Worm (Caenorhabditis elegans) whole organism, L3 larva: Measurements from ENCODE around the gene srt-45.

Experiments
- R02D3.7 ChIP-seq: fragments of 150-350 bp; optimal IDR thresholded peaks from 2 replicates; lab custom pipeline; 2014; ENCODE audit warnings: missing biosample characterization, missing genetic modification characterization
- ZK546.5 ChIP-seq: sonication (generic microtip); optimal IDR thresholded peaks from 2 replicates; lab custom pipeline; 2017; ENCODE audit warnings: missing biosample characterization, missing genetic modification characterization
- aly-2 ChIP-seq: fragments of 150-350 bp; optimal IDR thresholded peaks from 2 replicates; lab custom pipeline; 2014; ENCODE audit warnings: missing biosample characterization, missing genetic modification characterization
- ama-1 ChIP-seq: fragments of 150-350 bp; optimal IDR thresholded peaks from 2 replicates; lab custom pipeline; 2018
- ceh-16 ChIP-seq: sonication (generic microtip); optimal IDR thresholded peaks from 2 replicates; lab custom pipeline; 2017; ENCODE audit warnings: missing biosample characterization, missing genetic modification characterization
- ceh-28 ChIP-seq: fragments of 150-350 bp; optimal IDR thresholded peaks from 2 replicates; lab custom pipeline; 2014; ENCODE audit warnings: missing biosample characterization, missing genetic modification reagents, missing genetic modification characterization
- ceh-82 ChIP-seq: fragments of 150-350 bp; optimal IDR thresholded peaks from 2 replicates; lab custom pipeline; 2014; ENCODE audit warnings: missing biosample characterization, missing genetic modification characterization
- ceh-9 ChIP-seq: sonication (generic microtip); optimal IDR thresholded peaks from 2 replicates; lab custom pipeline; 2018; ENCODE audit warnings: missing biosample characterization, missing genetic modification characterization
- daf-12 ChIP-seq: fragments of 150-350 bp; optimal IDR thresholded peaks from 2 replicates; lab custom pipeline; 2014; ENCODE audit warnings: missing biosample characterization, missing genetic modification reagents, missing genetic modification characterization
- egl-27 ChIP-seq: sonication (generic microtip); optimal IDR thresholded peaks from 4 replicates; lab custom pipeline; 2017; ENCODE audit warnings: missing biosample characterization, missing genetic modification reagents, missing genetic modification characterization
- elt-1 ChIP-seq: fragments of 150-350 bp; optimal IDR thresholded peaks from 2 replicates; lab custom pipeline; 2014; ENCODE audit warnings: missing biosample characterization, missing genetic modification characterization
- elt-2 ChIP-seq: sonication (generic microtip); optimal IDR thresholded peaks from 2 replicates; lab custom pipeline; 2016; ENCODE audit warnings: missing genetic modification reagents, mild to moderate bottlenecking, missing genetic modification characterization, missing compliant biosample characterization
- eor-1 ChIP-seq, 2 experiments: fragments of 150-350 bp; optimal IDR thresholded peaks; 2 replicates each; lab custom pipeline; 2014 to 2018; ENCODE audit warnings: missing biosample characterization in 2 of 2, missing genetic modification characterization in 2 of 2
- hmg-11 ChIP-seq: sonication (generic microtip); optimal IDR thresholded peaks from 2 replicates; lab custom pipeline; 2016; ENCODE audit warnings: missing genetic modification characterization, missing compliant biosample characterization
- jun-1 ChIP-seq: fragments of 150-350 bp; optimal IDR thresholded peaks from 2 replicates; lab custom pipeline; 2014; ENCODE audit warnings: missing biosample characterization, missing genetic modification reagents, missing genetic modification characterization
- lin-39 ChIP-seq: fragments of 150-350 bp; optimal IDR thresholded peaks from 2 replicates; lab custom pipeline; 2018; ENCODE audit warnings: missing biosample characterization, missing genetic modification reagents, missing genetic modification characterization
- mdl-1 ChIP-seq: fragments of 150-350 bp; optimal IDR thresholded peaks from 2 replicates; lab custom pipeline; 2014; ENCODE audit warnings: missing biosample characterization, missing genetic modification characterization
- mml-1 ChIP-seq: fragments of 150-350 bp; sonication (generic microtip); optimal IDR thresholded peaks from 3 replicates; lab custom pipeline; 2014; ENCODE audit warnings: missing biosample characterization, missing genetic modification characterization
- nhr-11 ChIP-seq: fragments of 150-350 bp; optimal IDR thresholded peaks from 2 replicates; lab custom pipeline; 2014; ENCODE audit warnings: missing biosample characterization, missing genetic modification characterization
- nhr-12 ChIP-seq: fragments of 150-350 bp; optimal IDR thresholded peaks from 2 replicates; lab custom pipeline; 2014; ENCODE audit warnings: missing biosample characterization, missing genetic modification characterization
- nhr-237 ChIP-seq: fragments of 150-350 bp; optimal IDR thresholded peaks from 2 replicates; lab custom pipeline; 2014; ENCODE audit warnings: missing biosample characterization, missing genetic modification characterization
- nhr-25 ChIP-seq: sonication (generic microtip); optimal IDR thresholded peaks from 2 replicates; lab custom pipeline; 2017; ENCODE audit warnings: missing biosample characterization, missing genetic modification characterization
- nhr-28 ChIP-seq: fragments of 150-350 bp; optimal IDR thresholded peaks from 2 replicates; lab custom pipeline; 2014; ENCODE audit warnings: missing biosample characterization, missing genetic modification characterization
- nhr-43 ChIP-seq: sonication (generic microtip); optimal IDR thresholded peaks from 2 replicates; lab custom pipeline; 2016; ENCODE audit warnings: mild to moderate bottlenecking, missing genetic modification characterization, missing compliant biosample characterization; ENCODE audit not compliant: poor library complexity, severe bottlenecking
- nhr-67 ChIP-seq: fragments of 150-350 bp; optimal IDR thresholded peaks from 2 replicates; lab custom pipeline; 2014; ENCODE audit warnings: missing biosample characterization, missing genetic modification characterization
- nhr-76 ChIP-seq: fragments of 150-350 bp; sonication (generic microtip); optimal IDR thresholded peaks from 5 replicates; lab custom pipeline; 2014; ENCODE audit warnings: missing biosample characterization, missing genetic modification characterization
- nhr-77 ChIP-seq: fragments of 150-350 bp; optimal IDR thresholded peaks from 2 replicates; lab custom pipeline; 2014; ENCODE audit warnings: missing biosample characterization, missing genetic modification characterization
- pha-4 ChIP-seq: fragments of 150-350 bp; optimal IDR thresholded peaks from 2 replicates; lab custom pipeline; 2014; ENCODE audit warnings: missing biosample characterization, missing genetic modification reagents, missing genetic modification characterization
- pqm-1 ChIP-seq: fragments of 150-350 bp; optimal IDR thresholded peaks from 2 replicates; lab custom pipeline; 2017; ENCODE audit warnings: missing biosample characterization, missing genetic modification characterization, inconsistent platforms
- sea-2 ChIP-seq: fragments of 150-350 bp; sonication (generic microtip); optimal IDR thresholded peaks from 4 replicates; lab custom pipeline; 2014; ENCODE audit warnings: missing biosample characterization, missing genetic modification reagents, missing genetic modification characterization
- skn-1 ChIP-seq: fragments of 150-350 bp; optimal IDR thresholded peaks from 2 replicates; lab custom pipeline; 2014; ENCODE audit warnings: missing biosample characterization, missing genetic modification characterization
- tbx-2 ChIP-seq: sonication (generic microtip); optimal IDR thresholded peaks from 2 replicates; lab custom pipeline; 2016; ENCODE audit warnings: mild to moderate bottlenecking, missing genetic modification characterization, missing compliant biosample characterization
- unc-62 ChIP-seq: fragments of 150-350 bp; sonication (generic microtip); optimal IDR thresholded peaks from 4 replicates; lab custom pipeline; 2014; ENCODE audit warnings: missing biosample characterization, missing genetic modification reagents, missing genetic modification characterization
- ztf-11 ChIP-seq: fragments of 150-350 bp; optimal IDR thresholded peaks from 2 replicates; lab custom pipeline; 2014; ENCODE audit warnings: missing biosample characterization, missing genetic modification characterization

srt-45 gene

ce11 chrV:19743794-19744193 lies 40.1 kb upstream of the srt-45 start:
- no peak for TF ChIP-seq jun-1 (tag; lab: Kevin White, UChicago)
- TF ChIP-seq lin-39: no peak
- TF ChIP-seq ama-1 (lab: Kevin White, UChicago): no peak
- TF ChIP-seq nhr-12 (tag; lab: Kevin White, UChicago): no peak
- TF ChIP-seq hmg-11 (tag; lab: Kevin White, UChicago): no peak
- TF ChIP-seq pha-4 (tag; lab: Kevin White, UChicago): no peak
- no peak for TF ChIP-seq mdl-1 (tag; lab: Kevin White, UChicago)
- no peak for TF ChIP-seq egl-27
- TF ChIP-seq nhr-77 (tag; lab: Kevin White, UChicago): no peak
- no peak for TF ChIP-seq ceh-9 (tag; lab: Kevin White, UChicago)
- no peak for TF ChIP-seq skn-1 (tag; lab: Kevin White, UChicago)
- TF ChIP-seq ceh-82: no peak
- TF ChIP-seq nhr-237 (tag; lab: Kevin White, UChicago): no peak
- TF ChIP-seq R02D3.7 (tag; lab: Kevin White, UChicago): no peak
- TF ChIP-seq ztf-11: no peak
- no peak for TF ChIP-seq unc-62 (GFP tag; lab: Kevin White, UChicago)

ce11 chrV:19744210-19744609 lies 39.7 kb upstream of the srt-45 start:
- TF ChIP-seq R02D3.7 (tag; lab: Kevin White, UChicago): no peak
- peak; percentile 85 for TF ChIP-seq ceh-28

- TF ChIP-seq jun-1 (tag; lab: Kevin White, UChicago): no peak
- no peak for TF ChIP-seq egl-27
- no peak for TF ChIP-seq aly-2 (tag; lab: Kevin White, UChicago)
- no peak for TF ChIP-seq nhr-43 (tag; lab: Kevin White, UChicago)
- TF ChIP-seq tbx-2 (tag; lab: Kevin White, UChicago): no peak
- TF ChIP-seq ZK546.5: no peak
- no peak for TF ChIP-seq sea-2 (GFP tag; lab: Kevin White, UChicago)
- no peak for TF ChIP-seq nhr-237 (tag; lab: Kevin White, UChicago)
- TF ChIP-seq nhr-12 (tag; lab: Kevin White, UChicago): no peak
Observed at ce11 chrV:19745852-19746251, 38.1 kb upstream of the srt-45 start, which contains the start of gene W04E12.5. Gene W04E12.5 (plus strand): TSS chrV:19746152.

- TF ChIP-seq ceh-82: no peak
- no peak for TF ChIP-seq nhr-12 (tag; lab: Kevin White, UChicago)
- no peak for TF ChIP-seq ama-1 (lab: Kevin White, UChicago)
- TF ChIP-seq skn-1 (tag; lab: Kevin White, UChicago): no peak
- no peak for TF ChIP-seq eor-1 (tag; optimal IDR thresholded peaks at IDR 0.05; lab: Kevin White, UChicago)
- no peak for TF ChIP-seq nhr-76 (tag; lab: Kevin White, UChicago)
- TF ChIP-seq egl-27: no peak
- no peak for TF ChIP-seq nhr-67 (tag; lab: Kevin White, UChicago)
- no peak for TF ChIP-seq R02D3.7 (tag; lab: Kevin White, UChicago)
- no peak for TF ChIP-seq nhr-237 (tag; lab: Kevin White, UChicago)
- no peak for TF ChIP-seq elt-1 (tag; lab: Kevin White, UChicago)
- no peak for TF ChIP-seq daf-12
- no peak for TF ChIP-seq tbx-2 (tag; lab: Kevin White, UChicago)
Observed at ce11 chrV:19747144-19747543, 36.8 kb upstream of the srt-45 start.

ce11 chrV:19751124-19751523 lies 32.8 kb upstream of the srt-45 start, which contains the start of gene clec-49:
Gene clec-49 (minus strand): TSS chrV:19751226.
- TF ChIP-seq elt-2 (peak; percentile 69), ceh-16 (tag; lab: Kevin White, UChicago) (no peak), pqm-1 (tag; lab: Kevin White, UChicago) (peak; percentile 65), pha-4 (tag; lab: Kevin White, UChicago) (no peak), nhr-11 (tag; lab: Kevin White, UChicago) (no peak)
- TF ChIP-seq, all 47 proteins: peak for 2

- TF ChIP-seq mml-1 (no peak), skn-1 (tag; lab: Kevin White, UChicago) (no peak), ceh-28 (no peak), pqm-1 (tag; lab: Kevin White, UChicago) (no peak), nhr-43 (tag; lab: Kevin White, UChicago) (no peak), nhr-28 (tag; lab: Kevin White, UChicago) (no peak), nhr-25 (no peak), daf-12 (no peak)
Observed at ce11 chrV:19752879-19753278, 31.1 kb upstream of the srt-45 start.
